Fruit fly (Drosophila melanogaster) whole organism, embryonic: ENCODE data around the gene CG43319.

Experiments used
- Atf6 ChIP-seq: fragments of 200-800 bp; sonication (Bioruptor generic); IDR thresholded peaks from 2 replicates; pipeline ENCODE4 v1.3.6; 2022; ENCODE audit warnings: missing biosample characterization, missing genetic modification characterization
- Blimp-1 ChIP-seq: fragments of 200-800 bp; sonication (Bioruptor generic); optimal IDR thresholded peaks from 3 replicates; lab custom pipeline; 2018; ENCODE audit warnings: missing biosample characterization, missing genetic modification characterization, mild to moderate bottlenecking, moderate library complexity, missing genetic modification reagents
- CG10267 ChIP-seq: fragments of 200-800 bp; sonication (Bioruptor generic); optimal IDR thresholded peaks from 2 replicates; lab custom pipeline; 2018; ENCODE audit warnings: missing biosample characterization, mild to moderate bottlenecking, missing genetic modification characterization, moderate library complexity
- CG10274 ChIP-seq: fragments of 200-800 bp; sonication (Bioruptor generic); optimal IDR thresholded peaks from 3 replicates; lab custom pipeline; 2017; ENCODE audit warnings: missing biosample characterization, mild to moderate bottlenecking, missing genetic modification characterization
- CG12299 ChIP-seq: fragments of 200-800 bp; sonication (Bioruptor generic); optimal IDR thresholded peaks from 2 replicates; lab custom pipeline; 2018; ENCODE audit warnings: missing biosample characterization, mild to moderate bottlenecking, missing genetic modification characterization
- CG12391 ChIP-seq: fragments of 200-800 bp; sonication (Bioruptor generic); optimal IDR thresholded peaks from 3 replicates; lab custom pipeline; 2018; ENCODE audit warnings: missing biosample characterization, mild to moderate bottlenecking, missing genetic modification characterization, moderate library complexity
- CG17359 ChIP-seq: fragments of 200-800 bp; sonication (Bioruptor generic); optimal IDR thresholded peaks from 3 replicates; lab custom pipeline; 2018; ENCODE audit warnings: missing biosample characterization, mild to moderate bottlenecking, missing genetic modification characterization, moderate library complexity
- CG18262 ChIP-seq: fragments of 200-800 bp; optimal IDR thresholded peaks from 3 replicates; lab custom pipeline; 2019; ENCODE audit warnings: missing biosample characterization, mild to moderate bottlenecking, missing genetic modification characterization, moderate library complexity
- CG30431 ChIP-seq: fragments of 200-800 bp; sonication (Bioruptor generic); optimal IDR thresholded peaks from 2 replicates; lab custom pipeline; 2017; ENCODE audit warnings: missing biosample characterization, missing genetic modification characterization
- CG31365 ChIP-seq: fragments of 200-800 bp; sonication (Bioruptor generic); optimal IDR thresholded peaks from 2 replicates; lab custom pipeline; 2018; ENCODE audit warnings: missing biosample characterization, mild to moderate bottlenecking, missing genetic modification characterization
- CG33213 ChIP-seq: fragments of 200-800 bp; sonication (Bioruptor generic); optimal IDR thresholded peaks from 3 replicates; lab custom pipeline; 2016; ENCODE audit warnings: missing biosample characterization, missing genetic modification characterization
- CG34422 ChIP-seq: fragments of 200-800 bp; sonication (Bioruptor generic); IDR thresholded peaks from 3 replicates; pipeline ENCODE4 v1.3.6; 2022; ENCODE audit warnings: missing biosample characterization, missing genetic modification characterization
- CG5953 ChIP-seq: fragments of 200-800 bp; sonication (Bioruptor generic); IDR thresholded peaks from 2 replicates; pipeline ENCODE4 v1.3.6; 2022; ENCODE audit warnings: missing biosample characterization, missing genetic modification characterization
- CG6254 ChIP-seq: fragments of 200-800 bp; sonication (Bioruptor generic); optimal IDR thresholded peaks from 3 replicates; lab custom pipeline; 2017; ENCODE audit warnings: mild to moderate bottlenecking, missing biosample characterization, missing genetic modification reagents, missing genetic modification characterization
- CG6654 ChIP-seq: fragments of 200-800 bp; sonication (Bioruptor generic); optimal IDR thresholded peaks from 2 replicates; lab custom pipeline; 2017; ENCODE audit warnings: missing biosample characterization, mild to moderate bottlenecking, missing genetic modification characterization
- CG6765 ChIP-seq: fragments of 200-800 bp; sonication (Bioruptor generic); optimal IDR thresholded peaks from 3 replicates; lab custom pipeline; 2017; ENCODE audit warnings: missing biosample characterization, mild to moderate bottlenecking, missing genetic modification characterization
- CG8765 ChIP-seq: fragments of 200-800 bp; sonication (Bioruptor generic); IDR thresholded peaks from 2 replicates; pipeline ENCODE4 v1.3.6; 2022; ENCODE audit warnings: missing biosample characterization, missing genetic modification characterization
- CoRest ChIP-seq: fragments of 200-800 bp; sonication (Bioruptor generic); optimal IDR thresholded peaks from 3 replicates; lab custom pipeline; 2018; ENCODE audit warnings: missing biosample characterization, mild to moderate bottlenecking, missing genetic modification characterization, moderate library complexity
- MESR4 ChIP-seq: fragments of 200-800 bp; sonication (Bioruptor generic); optimal IDR thresholded peaks from 2 replicates; lab custom pipeline; 2018; ENCODE audit warnings: missing biosample characterization, mild to moderate bottlenecking, missing genetic modification characterization, moderate library complexity
- Med ChIP-seq: fragments of 200-800 bp; sonication (Bioruptor generic); peaks from one replicate; lab custom pipeline; 2016; ENCODE audit warnings: missing biosample characterization, missing genetic modification characterization, mild to moderate bottlenecking, inconsistent platforms, moderate library complexity
- Trl ChIP-seq, 3 experiments: fragments of >200 bp in 2 of 3; fragments of 200-800 bp in 1 of 3; sonication (Bioruptor generic) in 1 of 3; optimal IDR thresholded peaks; 2 replicates in 1 of 3; 3 replicates in 2 of 3; lab custom pipeline; 2016 to 2017; ENCODE audit warnings: missing biosample characterization in 1 of 3, missing genetic modification characterization in 1 of 3
- Vsx1 ChIP-seq: fragments of 200-800 bp; sonication (Bioruptor generic); optimal IDR thresholded peaks from 2 replicates; lab custom pipeline; 2017; ENCODE audit warnings: missing biosample characterization, mild to moderate bottlenecking, missing genetic modification characterization, missing genetic modification reagents
- Xbp1 ChIP-seq: fragments of 200-800 bp; sonication (Bioruptor generic); optimal IDR thresholded peaks from 3 replicates; lab custom pipeline; 2016; ENCODE audit warnings: missing biosample characterization, mild to moderate bottlenecking, missing genetic modification characterization
- ash1 ChIP-seq: fragments of 200-800 bp; sonication (Bioruptor generic); optimal IDR thresholded peaks from 2 replicates; lab custom pipeline; 2018; ENCODE audit warnings: missing biosample characterization, mild to moderate bottlenecking, missing genetic modification characterization
- cg ChIP-seq: fragments of 200-800 bp; sonication (Bioruptor generic); optimal IDR thresholded peaks from 3 replicates; lab custom pipeline; 2019; ENCODE audit warnings: missing biosample characterization, mild to moderate bottlenecking, missing genetic modification characterization, moderate library complexity
- ci ChIP-seq: fragments of 200-800 bp; sonication (Bioruptor generic); IDR thresholded peaks from 3 replicates; pipeline ENCODE4 v1.3.6; 2022; ENCODE audit warnings: missing biosample characterization, missing genetic modification characterization
- crol ChIP-seq: fragments of 200-800 bp; sonication (Bioruptor generic); IDR thresholded peaks from 2 replicates; pipeline ENCODE4 v1.3.6; 2022; ENCODE audit warnings: missing biosample characterization, missing genetic modification characterization
- dimm ChIP-seq: fragments of 200-800 bp; sonication (Bioruptor generic); IDR thresholded peaks from 2 replicates; pipeline ENCODE4 v1.3.6; 2022; ENCODE audit warnings: missing biosample characterization, missing genetic modification characterization
- dm ChIP-seq: fragments of 200-800 bp; sonication (Bioruptor generic); optimal IDR thresholded peaks from 3 replicates; lab custom pipeline; 2016; ENCODE audit warnings: missing biosample characterization, missing genetic modification characterization
- eyg ChIP-seq: fragments of 200-800 bp; sonication (Bioruptor generic); optimal IDR thresholded peaks from 3 replicates; lab custom pipeline; 2016; ENCODE audit warnings: missing biosample characterization, missing genetic modification characterization
- h ChIP-seq: fragments of >200 bp; optimal IDR thresholded peaks from 2 replicates; lab custom pipeline; 2017
- kay ChIP-seq: fragments of 200-800 bp; sonication (Bioruptor generic); optimal IDR thresholded peaks from 2 replicates; lab custom pipeline; 2016; ENCODE audit warnings: missing biosample characterization, missing genetic modification characterization
- lilli ChIP-seq: fragments of 200-800 bp; sonication (Bioruptor generic); optimal IDR thresholded peaks from 3 replicates; lab custom pipeline; 2016; ENCODE audit warnings: missing biosample characterization, missing genetic modification characterization
- mam ChIP-seq: fragments of 200-800 bp; sonication (Bioruptor generic); optimal IDR thresholded peaks from 3 replicates; lab custom pipeline; 2016; ENCODE audit warnings: missing biosample characterization, missing genetic modification characterization
- otp ChIP-seq: fragments of 200-800 bp; sonication (Bioruptor generic); IDR thresholded peaks from 3 replicates; pipeline ENCODE4, ENCODE4 v1.3.6; 2022; ENCODE audit warnings: missing biosample characterization, missing genetic modification characterization
- sd ChIP-seq: fragments of 200-800 bp; sonication (Bioruptor generic); optimal IDR thresholded peaks from 3 replicates; lab custom pipeline; 2018; ENCODE audit warnings: missing biosample characterization, mild to moderate bottlenecking, missing genetic modification characterization, moderate library complexity
- sna ChIP-seq: fragments of 200-800 bp; sonication (Bioruptor generic); IDR thresholded peaks from 2 replicates; pipeline ENCODE4 v1.3.6; 2022; ENCODE audit warnings: missing biosample characterization, missing genetic modification characterization; ENCODE audit not compliant: partially characterized antibody
- sr ChIP-seq: fragments of 200-800 bp; sonication (Bioruptor generic); IDR thresholded peaks from 3 replicates; pipeline ENCODE4 v1.3.6; 2022; ENCODE audit warnings: missing biosample characterization, missing genetic modification characterization
- stc ChIP-seq: fragments of 200-800 bp; sonication (Bioruptor generic); IDR thresholded peaks from 2 replicates; pipeline ENCODE4 v1.3.6; 2022; ENCODE audit warnings: missing biosample characterization, missing genetic modification characterization
- sug ChIP-seq: fragments of 200-800 bp; optimal IDR thresholded peaks from 2 replicates; lab custom pipeline; 2019; ENCODE audit warnings: missing biosample characterization, mild to moderate bottlenecking, missing genetic modification characterization, moderate library complexity
- tx ChIP-seq: fragments of 200-800 bp; sonication (Bioruptor generic); optimal IDR thresholded peaks from 2 replicates; lab custom pipeline; 2016; ENCODE audit warnings: missing biosample characterization, missing genetic modification characterization
- unc-4 ChIP-seq: fragments of 200-800 bp; sonication (Bioruptor generic); IDR thresholded peaks from 2 replicates; pipeline ENCODE4 v1.3.6; 2022; ENCODE audit warnings: missing biosample characterization, missing genetic modification characterization; ENCODE audit not compliant: partially characterized antibody
- yki ChIP-seq: fragments of >200 bp; optimal IDR thresholded peaks from 3 replicates; lab custom pipeline; 2018

CG43319 gene

dm6 chr3R:27699540-27700228 is 5.6 kb downstream of the CG43319 start, which contains the start of gene ALiX:
TSS of gene ALiX (minus strand) at chr3R:27700110.
- 0 out of 3 replicates have a peak, but pooled peaks have one; percentile 51 for TF ChIP-seq ci (GFP tag; lab: Robert Waterston, UW)
- TF ChIP-seq Atf6 (GFP tag; lab: Robert Waterston, UW), result 0 out of 2 replicates have a peak, but pooled peaks have one; percentile 15
- peak; percentile 42 for TF ChIP-seq Vsx1
- TF ChIP-seq crol, result peak; percentile 78
- TF ChIP-seq CG31365 (tag; lab: Kevin White, UChicago), result no peak
- no peak for TF ChIP-seq yki (lab: Kevin White, UChicago)
- no peak for TF ChIP-seq CG6254
- TF ChIP-seq CG12391 (tag; lab: Kevin White, UChicago), result peak; percentile 26
- TF ChIP-seq CG30431 (GFP tag; lab: Kevin White, UChicago), result no peak
- TF ChIP-seq sd, result no peak
- no peak for TF ChIP-seq CG17359 (tag; lab: Kevin White, UChicago)
- TF ChIP-seq unc-4, result no peak
- TF ChIP-seq sr (GFP tag; lab: Robert Waterston, UW), result no peak
- peak; percentile 10 for TF ChIP-seq sug (tag; lab: Kevin White, UChicago)
- TF ChIP-seq eyg (GFP tag; lab: Kevin White, UChicago), result no peak
- TF ChIP-seq CG12299, result peak; percentile 8
- no peak for TF ChIP-seq Xbp1 (GFP tag; lab: Kevin White, UChicago)
- peak; percentile 2 for TF ChIP-seq lilli (GFP tag; lab: Kevin White, UChicago)
- peak; percentile 23 for TF ChIP-seq MESR4
- TF ChIP-seq CG8765 (GFP tag; lab: Robert Waterston, UW), result no peak
- TF ChIP-seq Blimp-1 (GFP tag; lab: Kevin White, UChicago), result no peak
- TF ChIP-seq otp, result no peak
- TF ChIP-seq CoRest (tag; lab: Kevin White, UChicago), result peak; percentile 1
- TF ChIP-seq CG18262 (tag; lab: Kevin White, UChicago), result no peak
- peak in 1 of 2 experiments; percentile 48 for TF ChIP-seq Trl (optimal IDR thresholded peaks at IDR 0.05; lab: Kevin White, UChicago)
- no peak for TF ChIP-seq Trl (GFP tag; optimal IDR thresholded peaks at IDR 0.05; lab: Kevin White, UChicago)
- TF ChIP-seq CG5953 (GFP tag; lab: Robert Waterston, UW), result peak; percentile 31; the same call in 1 of the 2 replicates
- TF ChIP-seq h (lab: Kevin White, UChicago), result no peak
- TF ChIP-seq dm (GFP tag; lab: Kevin White, UChicago), result no peak
- TF ChIP-seq CG33213, result no peak
- no peak for TF ChIP-seq tx
- no peak for TF ChIP-seq CG10267
- TF ChIP-seq sna (GFP tag; lab: Robert Waterston, UW), result 0 out of 2 replicates have a peak, but pooled peaks have one; percentile 27
- TF ChIP-seq CG10274 (GFP tag; lab: Kevin White, UChicago), result no peak
- TF ChIP-seq CG6654 (GFP tag; lab: Kevin White, UChicago), result no peak
- peak; percentile 53 for TF ChIP-seq Med (GFP tag; lab: Kevin White, UChicago)
- no peak for TF ChIP-seq ash1 (GFP tag; lab: Kevin White, UChicago)
- no peak for TF ChIP-seq mam (GFP tag; lab: Kevin White, UChicago)
- TF ChIP-seq dimm (GFP tag; lab: Robert Waterston, UW), result no peak
- TF ChIP-seq CG34422 (GFP tag; lab: Robert Waterston, UW), result 0 out of 3 replicates have a peak, but pooled peaks have one; percentile 28
- 0 out of 2 replicates have a peak, but pooled peaks have one; percentile 20 for TF ChIP-seq stc
- TF ChIP-seq CG6765 (GFP tag; lab: Kevin White, UChicago), result no peak
- peak; percentile 67 for TF ChIP-seq kay (GFP tag; lab: Kevin White, UChicago)
- TF ChIP-seq cg (GFP tag; lab: Kevin White, UChicago), result peak; percentile 47
- TF ChIP-seq, all 482 proteins: peak for 18
